Worm (Caenorhabditis elegans) whole organism, L4 larva: Measurements from ENCODE around the gene unc-36.
A peak's percentile ranks its signal among the peaks of the same experiment; 100 is the strongest.

Experiments used
- D1046.2 ChIP-seq: fragments of 200-800 bp; sonication (Bioruptor generic); IDR thresholded peaks from 2 replicates; pipeline ENCODE4 v1.3.6; 2022; ENCODE audit warnings: missing genetic modification characterization, missing compliant biosample characterization
- F10B5.3 ChIP-seq: sonication (generic microtip); optimal IDR thresholded peaks from 2 replicates; lab custom pipeline; 2016; ENCODE audit warnings: mild to moderate bottlenecking, missing genetic modification characterization, missing compliant biosample characterization
- T26A8.4 ChIP-seq: fragments of 200-800 bp; sonication (Bioruptor generic); IDR thresholded peaks from 2 replicates; pipeline ENCODE4 v1.3.6; 2022; ENCODE audit warnings: missing genetic modification characterization, missing compliant biosample characterization
- Y5F2A.4 ChIP-seq: fragments of 200-800 bp; sonication (Bioruptor generic); optimal IDR thresholded peaks from 2 replicates; lab custom pipeline; 2018; ENCODE audit warnings: mild to moderate bottlenecking, missing genetic modification characterization, missing compliant biosample characterization
- aha-1 ChIP-seq: fragments of 150-350 bp; peaks from one replicate; lab custom pipeline; 2014; ENCODE audit warnings: missing biosample characterization, missing genetic modification characterization
- ama-1 ChIP-seq: fragments of 150-350 bp; optimal IDR thresholded peaks from 2 replicates; lab custom pipeline; 2014; ENCODE audit warnings: inconsistent platforms, mixed read lengths
- arid-1 ChIP-seq: fragments of 200-800 bp; sonication (Bioruptor generic); conservative IDR thresholded peaks from 2 replicates; pipeline ENCODE4 v1.3.6; 2022; ENCODE audit warnings: missing genetic modification reagents, missing genetic modification characterization, missing compliant biosample characterization
- ceh-20 ChIP-seq: fragments of 200-800 bp; sonication (Bioruptor generic); IDR thresholded peaks from 2 replicates; pipeline ENCODE4 v1.3.6; 2022; ENCODE audit warnings: missing genetic modification reagents, missing genetic modification characterization, missing compliant biosample characterization
- ceh-28 ChIP-seq: fragments of 150-350 bp; optimal IDR thresholded peaks from 2 replicates; lab custom pipeline; 2014; ENCODE audit warnings: missing biosample characterization, missing genetic modification reagents, missing genetic modification characterization
- ctbp-1 ChIP-seq: fragments of 200-800 bp; sonication (Bioruptor generic); IDR thresholded peaks from 2 replicates; pipeline ENCODE4 v1.3.6; 2022; ENCODE audit warnings: missing genetic modification reagents, missing genetic modification characterization, missing compliant biosample characterization
- daf-19 ChIP-seq: fragments of 200-800 bp; sonication (Bioruptor generic); conservative IDR thresholded peaks from 2 replicates; pipeline ENCODE4 v1.3.6; 2022; ENCODE audit warnings: missing genetic modification characterization, missing compliant biosample characterization
- dmd-9 ChIP-seq: fragments of 200-800 bp; sonication (Bioruptor generic); IDR thresholded peaks from 2 replicates; pipeline ENCODE4 v1.3.6; 2022; ENCODE audit warnings: missing genetic modification reagents, missing genetic modification characterization, missing compliant biosample characterization
- dve-1 ChIP-seq: sonication (generic microtip); optimal IDR thresholded peaks from 2 replicates; lab custom pipeline; 2017; ENCODE audit warnings: antibody characterized with exemption, mild to moderate bottlenecking, missing genetic modification characterization, missing compliant biosample characterization; ENCODE audit not compliant: insufficient read depth
- egl-27 ChIP-seq: sonication (generic microtip); optimal IDR thresholded peaks from 3 replicates; lab custom pipeline; 2017; ENCODE audit warnings: missing biosample characterization, missing genetic modification reagents, missing genetic modification characterization
- fkh-10 ChIP-seq: fragments of 150-350 bp; optimal IDR thresholded peaks from 2 replicates; lab custom pipeline; 2014; ENCODE audit warnings: missing biosample characterization, missing genetic modification reagents, missing genetic modification characterization
- hlh-11 ChIP-seq: fragments of 200-800 bp; sonication (Bioruptor generic); optimal IDR thresholded peaks from 2 replicates; lab custom pipeline; 2018; ENCODE audit warnings: mild to moderate bottlenecking, missing genetic modification characterization, missing compliant biosample characterization
- hlh-30 ChIP-seq: sonication (generic microtip); optimal IDR thresholded peaks from 2 replicates; lab custom pipeline; 2017; ENCODE audit warnings: antibody characterized with exemption, mild to moderate bottlenecking, missing genetic modification characterization, missing compliant biosample characterization; ENCODE audit not compliant: insufficient read depth
- hmg-1.1 ChIP-seq: fragments of 200-800 bp; sonication (Bioruptor generic); IDR thresholded peaks from 2 replicates; pipeline ENCODE4 v1.3.6; 2022; ENCODE audit warnings: missing genetic modification reagents, missing genetic modification characterization, missing compliant biosample characterization
- lim-7 ChIP-seq: fragments of 200-800 bp; sonication (Bioruptor generic); IDR thresholded peaks from 2 replicates; pipeline ENCODE4 v1.3.6; 2022; ENCODE audit warnings: missing genetic modification characterization, missing compliant biosample characterization
- lin-13 ChIP-seq: fragments of 150-350 bp; optimal IDR thresholded peaks from 2 replicates; lab custom pipeline; 2014; ENCODE audit warnings: missing biosample characterization, missing genetic modification reagents, missing genetic modification characterization
- lin-39 ChIP-seq: fragments of 150-350 bp; optimal IDR thresholded peaks from 2 replicates; lab custom pipeline; 2014; ENCODE audit warnings: missing biosample characterization, missing genetic modification reagents, missing genetic modification characterization
- lsy-2 ChIP-seq, 2 experiments: fragments of 150-350 bp in 1 of 2; sonication (generic microtip) in 1 of 2; optimal IDR thresholded peaks; 2 replicates each; lab custom pipeline; 2014 to 2017; ENCODE audit warnings: missing biosample characterization in 2 of 2, missing genetic modification characterization in 2 of 2
- mep-1 ChIP-seq: fragments of 150-350 bp; sonication (generic microtip); optimal IDR thresholded peaks from 3 replicates; lab custom pipeline; 2014; ENCODE audit warnings: missing biosample characterization, missing genetic modification characterization
- mxl-3 ChIP-seq: fragments of 200-800 bp; sonication (Bioruptor generic); optimal IDR thresholded peaks from 2 replicates; lab custom pipeline; 2018; ENCODE audit warnings: mild to moderate bottlenecking, missing genetic modification characterization, missing compliant biosample characterization
- nhr-11 ChIP-seq: fragments of 150-350 bp; optimal IDR thresholded peaks from 2 replicates; lab custom pipeline; 2014; ENCODE audit warnings: missing biosample characterization, missing genetic modification characterization
- nhr-28 ChIP-seq: fragments of 150-350 bp; optimal IDR thresholded peaks from 2 replicates; lab custom pipeline; 2014; ENCODE audit warnings: missing biosample characterization, missing genetic modification characterization
- nhr-41 ChIP-seq: fragments of 200-800 bp; sonication (Bioruptor generic); IDR thresholded peaks from 2 replicates; pipeline ENCODE4 v1.3.6; 2022; ENCODE audit warnings: missing genetic modification reagents, missing genetic modification characterization, missing compliant biosample characterization
- nhr-6 ChIP-seq: fragments of 150-350 bp; optimal IDR thresholded peaks from 2 replicates; lab custom pipeline; 2014; ENCODE audit warnings: missing biosample characterization, missing genetic modification characterization
- nhr-76 ChIP-seq: fragments of 150-350 bp; optimal IDR thresholded peaks from 2 replicates; lab custom pipeline; 2014; ENCODE audit warnings: missing biosample characterization, missing genetic modification characterization
- php-3 ChIP-seq: fragments of 200-800 bp; sonication (Bioruptor generic); IDR thresholded peaks from 2 replicates; pipeline ENCODE4 v1.3.6; 2022; ENCODE audit warnings: missing genetic modification reagents, missing genetic modification characterization, missing compliant biosample characterization
- rbr-2 ChIP-seq: sonication (generic microtip); optimal IDR thresholded peaks from 2 replicates; lab custom pipeline; 2016; ENCODE audit warnings: missing genotype, missing genetic modification characterization, missing compliant biosample characterization
- saeg-2 ChIP-seq: fragments of 200-800 bp; sonication (Bioruptor generic); IDR thresholded peaks from 2 replicates; pipeline ENCODE4 v1.3.6; 2022; ENCODE audit warnings: missing genetic modification reagents, missing genetic modification characterization, missing compliant biosample characterization
- skn-1 ChIP-seq: fragments of 150-350 bp; optimal IDR thresholded peaks from 2 replicates; lab custom pipeline; 2014; ENCODE audit warnings: missing biosample characterization, missing genetic modification characterization
- snpc-4 ChIP-seq: fragments of 150-350 bp; optimal IDR thresholded peaks from 2 replicates; lab custom pipeline; 2014; ENCODE audit warnings: missing biosample characterization, missing genetic modification characterization
- unc-130 ChIP-seq: sonication (generic microtip); optimal IDR thresholded peaks from 2 replicates; lab custom pipeline; 2016; ENCODE audit warnings: missing genetic modification reagents, missing genetic modification characterization, missing compliant biosample characterization
- unc-39 ChIP-seq: sonication (generic microtip); optimal IDR thresholded peaks from 2 replicates; lab custom pipeline; 2017; ENCODE audit warnings: missing biosample characterization, missing genetic modification characterization
- unc-62 ChIP-seq, 3 experiments: fragments of 150-350 bp in 1 of 3; sonication (generic microtip); optimal IDR thresholded peaks in 2 of 3; peaks in 1 of 3; 1 replicate in 1 of 3; 2 replicates in 2 of 3; lab custom pipeline; 2014 to 2017; ENCODE audit warnings: missing biosample characterization in 3 of 3, missing genetic modification characterization in 3 of 3, missing genetic modification reagents in 3 of 3, missing genotype in 1 of 3
- zag-1 ChIP-seq: fragments of 150-350 bp; optimal IDR thresholded peaks from 2 replicates; lab custom pipeline; 2014; ENCODE audit warnings: missing biosample characterization, missing genetic modification characterization
- zfp-3 ChIP-seq: fragments of 200-800 bp; sonication (Bioruptor generic); conservative IDR thresholded peaks from 2 replicates; pipeline ENCODE4 v1.3.6; 2022; ENCODE audit warnings: missing genetic modification reagents, missing genetic modification characterization, missing compliant biosample characterization
- ztf-11 ChIP-seq: fragments of 150-350 bp; optimal IDR thresholded peaks from 2 replicates; lab custom pipeline; 2014; ENCODE audit warnings: missing biosample characterization, missing genetic modification characterization

Gene unc-36

DNA sequence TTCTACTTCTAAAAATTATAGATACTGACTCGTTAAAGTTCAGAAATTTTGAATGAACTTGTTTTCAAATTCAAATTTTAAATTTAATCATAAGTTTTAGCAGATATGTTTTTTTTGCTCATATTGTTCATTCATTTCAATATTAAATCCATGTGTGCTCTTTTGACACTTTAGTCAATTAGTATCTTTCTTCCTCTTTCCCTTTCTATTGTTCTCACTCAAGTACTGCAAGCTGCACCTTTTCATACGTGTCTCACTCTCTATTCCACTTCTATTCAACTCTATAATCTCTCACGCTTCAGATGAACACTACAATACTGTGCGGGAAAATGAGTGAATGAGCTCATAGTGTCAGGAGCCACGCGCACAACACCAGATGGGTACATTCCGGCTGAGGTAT, 16.9 kb upstream of the unc-36 start, which contains the start of gene C30A5.16:
Gene C30A5.16 (plus strand): TSS at position 301 of the 400 bp plus-strand sequence.
- no peak for TF ChIP-seq lsy-2 (tag; optimal IDR thresholded peaks at IDR 0.05; lab: Kevin White, UChicago)
- TF ChIP-seq lin-39 (tag; lab: Kevin White, UChicago) = no peak
- no peak for TF ChIP-seq ama-1 (lab: Kevin White, UChicago)
- TF ChIP-seq T26A8.4 (GFP tag; lab: Robert Waterston, UW) = no peak
- TF ChIP-seq nhr-76 (tag; lab: Kevin White, UChicago) = no peak
- no peak for TF ChIP-seq D1046.2 (GFP tag; lab: Robert Waterston, UW)
- no peak for TF ChIP-seq unc-39 (tag; lab: Kevin White, UChicago)
- no peak for TF ChIP-seq ceh-28 (tag; lab: Kevin White, UChicago)
- TF ChIP-seq nhr-11 (tag; lab: Kevin White, UChicago) = no peak
- TF ChIP-seq F10B5.3 (tag; lab: Kevin White, UChicago) = no peak

DNA sequence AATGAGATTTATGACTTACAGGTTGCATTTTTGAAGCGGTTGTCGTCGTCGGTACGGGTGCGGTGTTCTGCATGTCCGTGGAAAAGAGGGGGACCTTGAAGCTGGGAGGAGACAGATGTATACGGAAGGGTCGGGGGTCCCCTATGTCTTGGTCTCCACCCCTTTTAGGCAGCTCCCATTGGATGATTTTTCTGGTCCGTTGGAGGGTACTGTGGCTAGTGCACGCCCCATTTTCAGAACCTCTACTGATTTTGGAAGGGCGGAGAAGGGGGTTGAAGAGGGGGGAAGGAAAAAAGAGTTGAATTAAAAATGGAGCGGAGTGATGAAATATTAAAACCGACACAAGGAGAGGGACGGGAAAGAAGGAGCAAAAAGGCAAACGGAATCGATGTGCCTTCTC, 15.2 kb upstream of the unc-36 start, which contains the start of gene unc-86:
Gene unc-86 (minus strand): TSS at position 113 of the 400 bp plus-strand sequence.
- TF ChIP-seq egl-27 (tag; lab: Kevin White, UChicago) (no peak), aha-1 (tag; lab: Kevin White, UChicago) (peak; percentile 2), hlh-30 (tag; lab: Kevin White, UChicago) (no peak), zfp-3 (GFP tag; lab: Robert Waterston, UW) (no peak)

DNA sequence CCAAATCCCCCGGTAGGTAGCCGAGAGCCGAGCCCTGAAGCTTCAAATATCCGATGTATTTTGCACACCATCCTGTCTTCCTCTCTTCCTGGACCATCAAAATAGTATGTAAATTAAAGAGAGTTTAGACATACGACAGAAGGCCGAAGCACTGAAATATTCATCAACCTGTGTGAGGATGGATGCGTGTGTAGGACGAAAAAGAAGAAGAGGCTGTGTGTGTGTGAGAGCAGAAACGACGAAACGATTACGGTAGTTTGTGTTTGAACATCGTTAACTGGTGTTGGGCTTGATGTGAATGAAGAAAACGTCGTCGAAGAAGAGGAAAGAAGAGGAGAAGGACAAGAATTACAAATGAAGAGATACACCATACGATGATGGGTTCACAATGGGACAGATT, 10.5 kb upstream of the unc-36 start:
- TF ChIP-seq unc-62 (GFP tag; optimal IDR thresholded peaks at IDR 0.05 in 1 of 2; lab: Kevin White, UChicago) (peak in 1 of 2 experiments; percentile 59), unc-62 (tag; optimal IDR thresholded peaks at IDR 0.05; lab: Kevin White, UChicago) (no peak), daf-19 (GFP tag; lab: Robert Waterston, UW) (no peak), aha-1 (tag; lab: Kevin White, UChicago) (peak; percentile 29)
- TF ChIP-seq, all 104 proteins: peak for 2

DNA sequence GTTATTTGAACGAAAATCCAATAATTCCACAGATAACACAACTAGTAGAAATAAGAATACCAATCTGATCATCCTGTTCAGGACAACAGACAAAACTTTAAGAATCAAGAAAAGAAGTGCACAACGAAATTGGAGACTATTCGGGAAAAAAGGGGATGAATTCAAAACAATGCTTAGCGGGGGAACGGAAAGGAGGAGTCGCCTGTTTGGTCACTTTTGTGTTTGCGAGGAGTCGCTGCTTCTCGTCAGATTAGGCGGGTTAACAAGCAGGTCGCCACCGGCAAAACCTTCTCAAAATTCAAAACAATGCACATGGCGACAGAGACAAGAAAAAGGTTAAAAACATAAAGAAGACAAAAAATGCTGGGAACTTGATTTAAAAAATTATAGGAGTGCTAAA, 8.8 kb upstream of the unc-36 start, which contains the start of gene C30A5.10:
Gene C30A5.10 (minus strand): TSS at position 101 of the 400 bp plus-strand sequence.
- TF ChIP-seq nhr-41 (GFP tag; lab: Robert Waterston, UW) = no peak
- peak in 1 of 2 experiments; percentile 16 for TF ChIP-seq unc-62 (GFP tag; optimal IDR thresholded peaks at IDR 0.05 in 1 of 2; lab: Kevin White, UChicago)
- TF ChIP-seq unc-62 (tag; optimal IDR thresholded peaks at IDR 0.05; lab: Kevin White, UChicago) = no peak

DNA sequence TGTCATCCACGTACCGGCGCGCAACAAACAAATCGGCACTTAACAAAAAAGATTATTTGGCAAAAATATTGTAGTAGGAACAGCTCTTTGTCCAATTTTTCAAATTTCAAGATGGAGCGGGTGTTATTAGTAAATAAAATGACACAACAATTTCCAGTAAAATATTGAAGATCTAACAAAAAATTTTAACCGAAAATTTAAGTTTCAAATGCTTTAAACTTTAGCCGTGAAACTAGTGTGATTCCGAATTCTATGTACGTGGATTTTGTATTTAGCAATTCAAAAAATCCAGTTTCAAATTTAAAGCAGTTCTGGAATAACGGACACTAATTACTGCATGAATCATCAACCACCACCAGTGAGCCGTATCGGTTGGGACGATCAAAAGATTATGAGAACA, 1.7 kb upstream of the unc-36 start, which contains the start of gene snb-5:
Gene snb-5 (plus strand): TSS at position 301 of the 400 bp plus-strand sequence.
- TF ChIP-seq fkh-10 (GFP tag; lab: Kevin White, UChicago) (no peak), arid-1 (GFP tag; lab: Robert Waterston, UW) (no peak), mxl-3 (no peak), dmd-9 (no peak), aha-1 (tag; lab: Kevin White, UChicago) (no peak), zag-1 (tag; lab: Kevin White, UChicago) (no peak), dve-1 (tag; lab: Kevin White, UChicago) (no peak), lim-7 (GFP tag; lab: Robert Waterston, UW) (no peak), hmg-1.1 (GFP tag; lab: Robert Waterston, UW) (no peak)

DNA sequence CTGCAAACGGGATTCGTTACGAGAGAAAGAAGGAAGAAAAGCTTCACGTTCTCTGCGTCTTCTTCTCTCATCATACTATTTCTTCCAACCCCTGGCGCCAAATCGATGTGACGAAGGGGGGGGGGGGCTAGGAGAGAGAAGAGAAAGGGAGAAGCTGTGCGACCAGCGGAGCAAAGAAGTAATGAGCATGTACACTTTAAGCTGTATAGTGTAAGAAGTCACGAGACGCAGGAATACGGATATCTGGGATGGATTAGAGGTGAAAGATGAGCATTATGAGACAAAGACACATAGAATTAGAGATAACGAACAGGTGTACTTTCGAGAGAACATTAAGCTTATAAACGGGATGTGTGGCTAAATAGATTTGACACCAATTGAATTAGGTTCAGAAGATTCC, 743 bp upstream of the unc-36 start:
- no peak for TF ChIP-seq nhr-28 (tag; lab: Kevin White, UChicago)
- TF ChIP-seq unc-130 (GFP tag; lab: Kevin White, UChicago) = no peak
- TF ChIP-seq nhr-6 = no peak
- peak; percentile 28; the same call in 1 of the 2 replicates for TF ChIP-seq ctbp-1 (GFP tag; lab: Robert Waterston, UW)
- no peak for TF ChIP-seq php-3 (GFP tag; lab: Robert Waterston, UW)
- TF ChIP-seq skn-1 (tag; lab: Kevin White, UChicago) = no peak
- no peak for TF ChIP-seq hlh-11
- no peak for TF ChIP-seq snpc-4 (tag; lab: Kevin White, UChicago)
- peak; percentile 66 for TF ChIP-seq hlh-30 (tag; lab: Kevin White, UChicago)
- TF ChIP-seq nhr-76 (tag; lab: Kevin White, UChicago) = no peak
- no peak for TF ChIP-seq mep-1 (tag; lab: Kevin White, UChicago)
- TF ChIP-seq dve-1 (tag; lab: Kevin White, UChicago) = no peak
- TF ChIP-seq nhr-11 (tag; lab: Kevin White, UChicago) = peak; percentile 45
- peak; percentile 45 for TF ChIP-seq fkh-10 (GFP tag; lab: Kevin White, UChicago)
- no peak for TF ChIP-seq hmg-1.1 (GFP tag; lab: Robert Waterston, UW)
- no peak for TF ChIP-seq ztf-11 (tag; lab: Kevin White, UChicago)
- TF ChIP-seq lin-13 (GFP tag; lab: Kevin White, UChicago) = no peak
- TF ChIP-seq T26A8.4 (GFP tag; lab: Robert Waterston, UW) = no peak
- no peak for TF ChIP-seq saeg-2 (GFP tag; lab: Robert Waterston, UW)
- no peak for TF ChIP-seq Y5F2A.4
- peak in 1 of 2 experiments; percentile 46 for TF ChIP-seq lsy-2 (tag; optimal IDR thresholded peaks at IDR 0.05; lab: Kevin White, UChicago)
- TF ChIP-seq ceh-20 (GFP tag; lab: Robert Waterston, UW) = 0 out of 2 replicates have a peak, but pooled peaks have one; percentile 10
- TF ChIP-seq rbr-2 (tag; lab: Kevin White, UChicago) = peak; percentile 63
